Worm (Caenorhabditis elegans) whole organism, L3 larva: ENCODE data around the gene srh-35.
A peak's percentile ranks its signal among the peaks of the same experiment; 100 is the strongest.

Experiments used
- R02D3.7 ChIP-seq: fragments of 150-350 bp; optimal IDR thresholded peaks from 2 replicates; lab custom pipeline; 2014; ENCODE audit warnings: missing biosample characterization, missing genetic modification characterization
- ZK546.5 ChIP-seq: sonication (generic microtip); optimal IDR thresholded peaks from 2 replicates; lab custom pipeline; 2017; ENCODE audit warnings: missing biosample characterization, missing genetic modification characterization
- aly-2 ChIP-seq: fragments of 150-350 bp; optimal IDR thresholded peaks from 2 replicates; lab custom pipeline; 2014; ENCODE audit warnings: missing biosample characterization, missing genetic modification characterization
- ama-1 ChIP-seq: fragments of 150-350 bp; optimal IDR thresholded peaks from 2 replicates; lab custom pipeline; 2018
- ceh-16 ChIP-seq: sonication (generic microtip); optimal IDR thresholded peaks from 2 replicates; lab custom pipeline; 2017; ENCODE audit warnings: missing biosample characterization, missing genetic modification characterization
- ceh-28 ChIP-seq: fragments of 150-350 bp; optimal IDR thresholded peaks from 2 replicates; lab custom pipeline; 2014; ENCODE audit warnings: missing biosample characterization, missing genetic modification reagents, missing genetic modification characterization
- ceh-82 ChIP-seq: fragments of 150-350 bp; optimal IDR thresholded peaks from 2 replicates; lab custom pipeline; 2014; ENCODE audit warnings: missing biosample characterization, missing genetic modification characterization
- ceh-9 ChIP-seq: sonication (generic microtip); optimal IDR thresholded peaks from 2 replicates; lab custom pipeline; 2018; ENCODE audit warnings: missing biosample characterization, missing genetic modification characterization
- daf-12 ChIP-seq: fragments of 150-350 bp; optimal IDR thresholded peaks from 2 replicates; lab custom pipeline; 2014; ENCODE audit warnings: missing biosample characterization, missing genetic modification reagents, missing genetic modification characterization
- egl-27 ChIP-seq: sonication (generic microtip); optimal IDR thresholded peaks from 4 replicates; lab custom pipeline; 2017; ENCODE audit warnings: missing biosample characterization, missing genetic modification reagents, missing genetic modification characterization
- elt-2 ChIP-seq: sonication (generic microtip); optimal IDR thresholded peaks from 2 replicates; lab custom pipeline; 2016; ENCODE audit warnings: missing genetic modification reagents, mild to moderate bottlenecking, missing genetic modification characterization, missing compliant biosample characterization
- elt-3 ChIP-seq, 3 experiments: fragments of 150-350 bp in 1 of 3; sonication (generic microtip) in 2 of 3; optimal IDR thresholded peaks; 2 replicates in 2 of 3; 4 replicates in 1 of 3; lab custom pipeline; 2014 to 2017; ENCODE audit warnings: missing biosample characterization in 3 of 3, missing genetic modification characterization in 3 of 3
- eor-1 ChIP-seq, 2 experiments: fragments of 150-350 bp; optimal IDR thresholded peaks; 2 replicates each; lab custom pipeline; 2014 to 2018; ENCODE audit warnings: missing biosample characterization in 2 of 2, missing genetic modification characterization in 2 of 2
- fkh-10 ChIP-seq: sonication (generic microtip); optimal IDR thresholded peaks from 2 replicates; lab custom pipeline; 2017; ENCODE audit warnings: missing biosample characterization, missing genetic modification reagents, missing genetic modification characterization
- fkh-2 ChIP-seq: fragments of 150-350 bp; optimal IDR thresholded peaks from 2 replicates; lab custom pipeline; 2014; ENCODE audit warnings: missing biosample characterization, missing genetic modification reagents, missing genetic modification characterization
- fos-1 ChIP-seq: fragments of 150-350 bp; optimal IDR thresholded peaks from 2 replicates; lab custom pipeline; 2014; ENCODE audit warnings: missing biosample characterization, missing genetic modification characterization
- hmg-11 ChIP-seq: sonication (generic microtip); optimal IDR thresholded peaks from 2 replicates; lab custom pipeline; 2016; ENCODE audit warnings: missing genetic modification characterization, missing compliant biosample characterization
- jun-1 ChIP-seq: fragments of 150-350 bp; optimal IDR thresholded peaks from 2 replicates; lab custom pipeline; 2014; ENCODE audit warnings: missing biosample characterization, missing genetic modification reagents, missing genetic modification characterization
- lin-15B ChIP-seq: fragments of 150-350 bp; optimal IDR thresholded peaks from 2 replicates; lab custom pipeline; 2014; ENCODE audit warnings: missing biosample characterization, missing genetic modification characterization
- lin-39 ChIP-seq: fragments of 150-350 bp; optimal IDR thresholded peaks from 2 replicates; lab custom pipeline; 2018; ENCODE audit warnings: missing biosample characterization, missing genetic modification reagents, missing genetic modification characterization
- lsy-12 ChIP-seq: sonication (generic microtip); optimal IDR thresholded peaks from 2 replicates; lab custom pipeline; 2016; ENCODE audit warnings: mild to moderate bottlenecking, missing genetic modification characterization, missing compliant biosample characterization
- mml-1 ChIP-seq: fragments of 150-350 bp; sonication (generic microtip); optimal IDR thresholded peaks from 3 replicates; lab custom pipeline; 2014; ENCODE audit warnings: missing biosample characterization, missing genetic modification characterization
- nhr-12 ChIP-seq: fragments of 150-350 bp; optimal IDR thresholded peaks from 2 replicates; lab custom pipeline; 2014; ENCODE audit warnings: missing biosample characterization, missing genetic modification characterization
- nhr-23 ChIP-seq: fragments of 150-350 bp; optimal IDR thresholded peaks from 2 replicates; lab custom pipeline; 2014; ENCODE audit warnings: missing biosample characterization, missing genetic modification reagents, missing genetic modification characterization
- nhr-237 ChIP-seq: fragments of 150-350 bp; optimal IDR thresholded peaks from 2 replicates; lab custom pipeline; 2014; ENCODE audit warnings: missing biosample characterization, missing genetic modification characterization
- nhr-28 ChIP-seq: fragments of 150-350 bp; optimal IDR thresholded peaks from 2 replicates; lab custom pipeline; 2014; ENCODE audit warnings: missing biosample characterization, missing genetic modification characterization
- nhr-67 ChIP-seq: fragments of 150-350 bp; optimal IDR thresholded peaks from 2 replicates; lab custom pipeline; 2014; ENCODE audit warnings: missing biosample characterization, missing genetic modification characterization
- nhr-77 ChIP-seq: fragments of 150-350 bp; optimal IDR thresholded peaks from 2 replicates; lab custom pipeline; 2014; ENCODE audit warnings: missing biosample characterization, missing genetic modification characterization
- pha-4 ChIP-seq: fragments of 150-350 bp; optimal IDR thresholded peaks from 2 replicates; lab custom pipeline; 2014; ENCODE audit warnings: missing biosample characterization, missing genetic modification reagents, missing genetic modification characterization
- pqm-1 ChIP-seq: fragments of 150-350 bp; optimal IDR thresholded peaks from 2 replicates; lab custom pipeline; 2017; ENCODE audit warnings: missing biosample characterization, missing genetic modification characterization, inconsistent platforms
- skn-1 ChIP-seq: fragments of 150-350 bp; optimal IDR thresholded peaks from 2 replicates; lab custom pipeline; 2014; ENCODE audit warnings: missing biosample characterization, missing genetic modification characterization
- snpc-4 ChIP-seq: fragments of 150-350 bp; optimal IDR thresholded peaks from 2 replicates; lab custom pipeline; 2014; ENCODE audit warnings: missing biosample characterization, missing genetic modification characterization
- tbx-2 ChIP-seq: sonication (generic microtip); optimal IDR thresholded peaks from 2 replicates; lab custom pipeline; 2016; ENCODE audit warnings: mild to moderate bottlenecking, missing genetic modification characterization, missing compliant biosample characterization
- unc-39 ChIP-seq: sonication (generic microtip); optimal IDR thresholded peaks from 4 replicates; lab custom pipeline; 2017; ENCODE audit warnings: missing biosample characterization, missing genetic modification characterization
- unc-62 ChIP-seq: fragments of 150-350 bp; sonication (generic microtip); optimal IDR thresholded peaks from 4 replicates; lab custom pipeline; 2014; ENCODE audit warnings: missing biosample characterization, missing genetic modification reagents, missing genetic modification characterization
- zag-1 ChIP-seq: fragments of 150-350 bp; optimal IDR thresholded peaks from 2 replicates; lab custom pipeline; 2014; ENCODE audit warnings: missing biosample characterization, missing genetic modification characterization
- ztf-11 ChIP-seq: fragments of 150-350 bp; optimal IDR thresholded peaks from 2 replicates; lab custom pipeline; 2014; ENCODE audit warnings: missing biosample characterization, missing genetic modification characterization
- ztf-4 ChIP-seq: fragments of 150-350 bp; optimal IDR thresholded peaks from 2 replicates; lab custom pipeline; 2014; ENCODE audit warnings: missing biosample characterization, missing genetic modification characterization

The srh-35 gene

ce11 chrV:459464-459863 lies 10.4 kb upstream of the srh-35 start, which contains the start of gene nhr-203:
Gene nhr-203, plus strand, starts transcription at chrV:459795.
- TF ChIP-seq fkh-2 (tag; lab: Kevin White, UChicago), result no peak
- TF ChIP-seq egl-27 (tag; lab: Kevin White, UChicago), result no peak
- TF ChIP-seq skn-1, result peak; percentile 5
- TF ChIP-seq snpc-4 (tag; lab: Kevin White, UChicago), result no peak
- TF ChIP-seq ama-1 (lab: Kevin White, UChicago), result no peak
- TF ChIP-seq nhr-67, result no peak
- no peak for TF ChIP-seq nhr-23 (tag; lab: Kevin White, UChicago)
- TF ChIP-seq elt-2, result peak; percentile 91
- peak; percentile 97 for TF ChIP-seq pqm-1 (tag; lab: Kevin White, UChicago)
- no peak for TF ChIP-seq mml-1
- TF ChIP-seq nhr-12 (tag; lab: Kevin White, UChicago), result no peak
- no peak for TF ChIP-seq R02D3.7 (tag; lab: Kevin White, UChicago)
- no peak for TF ChIP-seq elt-3 (tag; optimal IDR thresholded peaks at IDR 0.05; lab: Kevin White, UChicago)
- TF ChIP-seq ceh-82 (tag; lab: Kevin White, UChicago), result no peak
- no peak for TF ChIP-seq nhr-28
- TF ChIP-seq ztf-4 (tag; lab: Kevin White, UChicago), result no peak
- TF ChIP-seq pha-4, result peak; percentile 28
- TF ChIP-seq ZK546.5 (tag; lab: Kevin White, UChicago), result no peak
- no peak for TF ChIP-seq ztf-11 (tag; lab: Kevin White, UChicago)

- peak; percentile 45 for TF ChIP-seq pha-4
- no peak for TF ChIP-seq unc-39
- TF ChIP-seq elt-2, result peak; percentile 15
- no peak for TF ChIP-seq fos-1 (tag; lab: Kevin White, UChicago)
Observed at ce11 chrV:457839-458238, 8.8 kb upstream of the srh-35 start.

ce11 chrV:453569-453968 lies 4.5 kb upstream of the srh-35 start, which contains the start of gene nhr-98:
Gene nhr-98, plus strand, starts transcription at chrV:453869.
- TF ChIP-seq tbx-2 (no peak), lsy-12 (tag; lab: Kevin White, UChicago) (no peak), hmg-11 (tag; lab: Kevin White, UChicago) (no peak), zag-1 (tag; lab: Kevin White, UChicago) (no peak), fkh-10 (no peak), pha-4 (peak; percentile 2)

- no peak for TF ChIP-seq ceh-28 (tag; lab: Kevin White, UChicago)
- peak; percentile 35 for TF ChIP-seq elt-2
- TF ChIP-seq ztf-4 (tag; lab: Kevin White, UChicago), result no peak
- TF ChIP-seq pha-4, result peak; percentile 27
- TF ChIP-seq lin-15B (tag; lab: Kevin White, UChicago), result no peak
- TF ChIP-seq, all 47 proteins: peak for 2
Observed at ce11 chrV:450757-451501, 1.9 kb upstream of the srh-35 start, which contains the start of gene nhr-123. Gene nhr-123, plus strand, starts transcription at chrV:451451.

ce11 chrV:449685-450084 lies 655 bp upstream of the srh-35 start, which contains the start of gene M02H5.8:
Gene M02H5.8, plus strand, starts transcription at chrV:449981.
- TF ChIP-seq pqm-1 (tag; lab: Kevin White, UChicago) (peak; percentile 47), ceh-16 (tag; lab: Kevin White, UChicago) (no peak), lsy-12 (tag; lab: Kevin White, UChicago) (no peak), elt-2 (peak; percentile 57), ama-1 (lab: Kevin White, UChicago) (no peak)
- TF ChIP-seq, all 47 proteins: peak for 2

ce11 chrV:446988-447387 lies 2.0 kb downstream of the srh-35 start:
- no peak for TF ChIP-seq lin-15B (tag; lab: Kevin White, UChicago)
- no peak for TF ChIP-seq ceh-9
- no peak for TF ChIP-seq lin-39 (tag; lab: Kevin White, UChicago)
- TF ChIP-seq nhr-23 (tag; lab: Kevin White, UChicago), result no peak
- no peak for TF ChIP-seq tbx-2
- no peak for TF ChIP-seq unc-62 (GFP tag; lab: Kevin White, UChicago)
- no peak for TF ChIP-seq nhr-77
- no peak for TF ChIP-seq ztf-11 (tag; lab: Kevin White, UChicago)
- no peak for TF ChIP-seq eor-1 (tag; optimal IDR thresholded peaks at IDR 0.05; lab: Kevin White, UChicago)
- TF ChIP-seq nhr-12 (tag; lab: Kevin White, UChicago), result no peak
- TF ChIP-seq lsy-12 (tag; lab: Kevin White, UChicago), result no peak
- TF ChIP-seq nhr-237 (tag; lab: Kevin White, UChicago), result no peak
- TF ChIP-seq ama-1 (lab: Kevin White, UChicago), result no peak
- no peak for TF ChIP-seq aly-2
- TF ChIP-seq nhr-28, result no peak
- no peak for TF ChIP-seq elt-3 (tag; optimal IDR thresholded peaks at IDR 0.05; lab: Kevin White, UChicago)
- no peak for TF ChIP-seq R02D3.7 (tag; lab: Kevin White, UChicago)
- no peak for TF ChIP-seq daf-12 (tag; lab: Kevin White, UChicago)
- no peak for TF ChIP-seq jun-1
- TF ChIP-seq, all 47 proteins: peak for 0
